Fruit fly (Drosophila melanogaster): ENCODE results near the gene CG17129.

CG17129 gene

DNA sequence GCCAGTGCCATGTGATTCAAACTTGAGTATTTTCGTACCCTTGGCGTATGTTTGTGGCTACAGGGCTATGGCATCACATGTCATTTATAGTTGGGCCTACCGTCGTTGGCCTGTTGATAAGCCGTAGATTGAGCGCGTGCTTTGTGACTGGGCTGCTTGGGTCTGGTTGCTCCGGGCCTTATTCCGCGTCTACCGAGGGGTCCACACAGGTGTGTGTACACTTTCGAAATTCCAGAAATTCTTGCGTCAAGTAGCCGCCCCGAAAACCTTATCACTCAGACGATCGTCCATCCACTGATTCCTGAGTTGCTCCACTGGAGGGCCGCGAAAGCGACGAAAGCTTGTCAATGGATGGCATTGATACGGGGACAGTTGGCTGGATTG lies 42.1 kb downstream of the CG17129 start (continued):
- TF ChIP-seq dati (GFP tag; IDR thresholded peaks at IDR 0.05) = no peak
- TF ChIP-seq tx (GFP tag; optimal IDR thresholded peaks at IDR 0.05) = no peak
- TF ChIP-seq Abd-B (GFP tag; optimal IDR thresholded peaks at IDR 0.05) = no peak
- no peak for TF ChIP-seq fru (optimal IDR thresholded peaks at IDR 0.05)
- TF ChIP-seq HLHmδ (GFP tag; optimal IDR thresholded peaks at IDR 0.05) = no peak
- TF ChIP-seq nerfin-2 (GFP tag; IDR thresholded peaks at IDR 0.05; ENCODE audit: partially characterized antibody) = no peak
- peak; percentile 55; the same call in 1 of the 3 replicates for TF ChIP-seq ci (GFP tag; IDR thresholded peaks at IDR 0.05)
- TF ChIP-seq CG12236 (GFP tag; optimal IDR thresholded peaks at IDR 0.05) = no peak
- no peak for TF ChIP-seq Mad (GFP tag; optimal IDR thresholded peaks at IDR 0.05)
- no peak for TF ChIP-seq Sry-δ (GFP tag; optimal IDR thresholded peaks at IDR 0.05)
- TF ChIP-seq kni (GFP tag; optimal IDR thresholded peaks at IDR 0.05) = no peak
- peak; percentile 34 for TF ChIP-seq Hmr (GFP tag; optimal IDR thresholded peaks at IDR 0.05)
- TF ChIP-seq CG34376 (GFP tag; optimal IDR thresholded peaks at IDR 0.05) = peak; percentile 59
- TF ChIP-seq Optix (GFP tag; IDR thresholded peaks at IDR 0.05) = no peak
- TF ChIP-seq CG15073 (GFP tag; optimal IDR thresholded peaks at IDR 0.05) = no peak
- no peak for TF ChIP-seq maf-S (GFP tag; optimal IDR thresholded peaks at IDR 0.05)
- no peak for TF ChIP-seq gsb (GFP tag; IDR thresholded peaks at IDR 0.05)
- TF ChIP-seq CG8359 (GFP tag; optimal IDR thresholded peaks at IDR 0.05; ENCODE audit: borderline replicate concordance) = no peak
- TF ChIP-seq tna (GFP tag; IDR thresholded peaks at IDR 0.05; ENCODE audit: partially characterized antibody) = no peak
- TF ChIP-seq TFAM (GFP tag; optimal IDR thresholded peaks at IDR 0.05) = no peak
- no peak for TF ChIP-seq dysf (GFP tag; IDR thresholded peaks at IDR 0.05)
- no peak for TF ChIP-seq CG7372 (GFP tag; IDR thresholded peaks at IDR 0.05)
- TF ChIP-seq gcm (GFP tag; optimal IDR thresholded peaks at IDR 0.05) = no peak
- TF ChIP-seq slbo (GFP tag; IDR thresholded peaks at IDR 0.05) = 0 out of 2 replicates have a peak, but pooled peaks have one; percentile 9
- no peak for TF ChIP-seq CG4707 (GFP tag; optimal IDR thresholded peaks at IDR 0.05)
- 0 out of 2 replicates have a peak, but pooled peaks have one; percentile 6 for TF ChIP-seq CG14441 (GFP tag; IDR thresholded peaks at IDR 0.05)
- no peak for TF ChIP-seq pb (GFP tag; optimal IDR thresholded peaks at IDR 0.05)
- 0 out of 3 replicates have a peak, but pooled peaks have one; percentile 10 for TF ChIP-seq ken (GFP tag; IDR thresholded peaks at IDR 0.05)
- no peak for TF ChIP-seq CG1792 (GFP tag; optimal IDR thresholded peaks at IDR 0.05)
- no peak for TF ChIP-seq zfh1 (GFP tag; IDR thresholded peaks at IDR 0.05)
- 0 out of 2 replicates have a peak, but pooled peaks have one; percentile 36 for TF ChIP-seq CG32772 (GFP tag; IDR thresholded peaks at IDR 0.05)
- TF ChIP-seq sens-2 (GFP tag; IDR thresholded peaks at IDR 0.05) = peak; percentile 46; the same call in 1 of the 2 replicates
- no peak for TF ChIP-seq dan (GFP tag; IDR thresholded peaks at IDR 0.05)
- no peak for TF ChIP-seq cas (GFP tag; IDR thresholded peaks at IDR 0.05)
- no peak for TF ChIP-seq CG2712 (tag; optimal IDR thresholded peaks at IDR 0.05)
- peak; percentile 93 for TF ChIP-seq CG12769 (tag; optimal IDR thresholded peaks at IDR 0.05)
- TF ChIP-seq CG10209 (GFP tag; optimal IDR thresholded peaks at IDR 0.05) = no peak
- TF ChIP-seq twi (tag; optimal IDR thresholded peaks at IDR 0.05) = peak; percentile 14
- no peak for TF ChIP-seq CG5245 (GFP tag; optimal IDR thresholded peaks at IDR 0.05)
- TF ChIP-seq sd (tag; optimal IDR thresholded peaks at IDR 0.05) = peak; percentile 99
- peak; percentile 86 for TF ChIP-seq CG10543 (GFP tag; optimal IDR thresholded peaks at IDR 0.05)
- TF ChIP-seq sc (optimal IDR thresholded peaks at IDR 0.05) = no peak
- TF ChIP-seq sc (GFP tag; optimal IDR thresholded peaks at IDR 0.05) = no peak
- 0 out of 2 replicates have a peak, but pooled peaks have one; percentile 20 for TF ChIP-seq Nf-YA (GFP tag; IDR thresholded peaks at IDR 0.05)
- TF ChIP-seq lab (GFP tag; optimal IDR thresholded peaks at IDR 0.05) = peak; percentile 13
- TF ChIP-seq CG9817 (tag; optimal IDR thresholded peaks at IDR 0.05) = no peak
- TF ChIP-seq HmgZ (tag; optimal IDR thresholded peaks at IDR 0.05) = no peak
- TF ChIP-seq Rfx (GFP tag; IDR thresholded peaks at IDR 0.05) = 0 out of 2 replicates have a peak, but pooled peaks have one; percentile 10
- TF ChIP-seq MESR4 (GFP tag; optimal IDR thresholded peaks at IDR 0.05) = no peak
- peak; percentile 8 for TF ChIP-seq dm (GFP tag; optimal IDR thresholded peaks at IDR 0.05)
- TF ChIP-seq mld (GFP tag; IDR thresholded peaks at IDR 0.05; ENCODE audit: partially characterized antibody) = no peak
- 0 out of 3 replicates have a peak, but pooled peaks have one; percentile 20 for TF ChIP-seq Dbx (GFP tag; IDR thresholded peaks at IDR 0.05)
